Fruit fly (Drosophila melanogaster) whole organism, embryonic: ENCODE data around the gene CG31327.

Experiments
- Awh ChIP-seq: fragments of 200-800 bp; sonication (Bioruptor generic); IDR thresholded peaks from 2 replicates; pipeline ENCODE4, ENCODE4 v1.3.6; 2022; ENCODE audit warnings: missing biosample characterization, missing genetic modification characterization
- BEAF-32 ChIP-seq: fragments of 200-800 bp; sonication (Bioruptor generic); optimal IDR thresholded peaks from 3 replicates; lab custom pipeline; 2017; ENCODE audit warnings: missing biosample characterization, missing genetic modification characterization, mild to moderate bottlenecking, moderate library complexity, missing genetic modification reagents
- BtbVII ChIP-seq: fragments of 200-800 bp; sonication (Bioruptor generic); optimal IDR thresholded peaks from 3 replicates; lab custom pipeline; 2017; ENCODE audit warnings: missing biosample characterization, mild to moderate bottlenecking, missing genetic modification characterization
- CG11696 ChIP-seq: fragments of 200-800 bp; sonication (Bioruptor generic); IDR thresholded peaks from 2 replicates; pipeline ENCODE4 v1.3.6; 2022; ENCODE audit warnings: missing biosample characterization, missing genetic modification characterization
- CG12155 ChIP-seq: fragments of 200-800 bp; sonication (Bioruptor generic); optimal IDR thresholded peaks from 3 replicates; lab custom pipeline; 2016; ENCODE audit warnings: missing biosample characterization, missing genetic modification characterization
- CG13424 ChIP-seq: fragments of 200-800 bp; sonication (Bioruptor generic); optimal IDR thresholded peaks from 2 replicates; lab custom pipeline; 2019; ENCODE audit warnings: missing biosample characterization, mild to moderate bottlenecking, missing genetic modification characterization, moderate library complexity
- CG13624 ChIP-seq: fragments of 200-800 bp; sonication (Bioruptor generic); optimal IDR thresholded peaks from 2 replicates; lab custom pipeline; 2016; ENCODE audit warnings: missing biosample characterization, missing genetic modification characterization
- CG13894 ChIP-seq: fragments of 200-800 bp; sonication (Bioruptor generic); optimal IDR thresholded peaks from 3 replicates; lab custom pipeline; 2018; ENCODE audit warnings: missing biosample characterization, mild to moderate bottlenecking, missing genetic modification characterization, moderate library complexity
- CG1529 ChIP-seq: fragments of 200-800 bp; sonication (Bioruptor generic); optimal IDR thresholded peaks from 3 replicates; lab custom pipeline; 2018; ENCODE audit warnings: missing biosample characterization, missing genetic modification characterization
- CG15514 ChIP-seq: fragments of 200-800 bp; sonication (Bioruptor generic); optimal IDR thresholded peaks from 3 replicates; lab custom pipeline; 2017; ENCODE audit warnings: missing biosample characterization, missing genetic modification characterization, mild to moderate bottlenecking, moderate library complexity, missing genetic modification reagents
- CG1832 ChIP-seq: fragments of 200-800 bp; sonication (Bioruptor generic); optimal IDR thresholded peaks from 2 replicates; lab custom pipeline; 2017; ENCODE audit warnings: missing biosample characterization, mild to moderate bottlenecking, missing genetic modification characterization, inconsistent platforms
- CG31224 ChIP-seq: fragments of 200-800 bp; sonication (Bioruptor generic); IDR thresholded peaks from 2 replicates; pipeline ENCODE4 v1.3.6; 2022; ENCODE audit warnings: missing biosample characterization, missing genetic modification characterization
- CG31388 ChIP-seq: fragments of 200-800 bp; sonication (Bioruptor generic); optimal IDR thresholded peaks from 2 replicates; lab custom pipeline; 2016; ENCODE audit warnings: missing biosample characterization, missing genetic modification characterization
- CG32772 ChIP-seq: fragments of 200-800 bp; sonication (Bioruptor generic); IDR thresholded peaks from 2 replicates; pipeline ENCODE4 v1.3.6; 2022; ENCODE audit warnings: missing biosample characterization, missing genetic modification characterization
- CG3726 ChIP-seq: fragments of 200-800 bp; sonication (Bioruptor generic); IDR thresholded peaks from 3 replicates; pipeline ENCODE4, ENCODE4 v1.3.6; 2022; ENCODE audit warnings: missing biosample characterization, missing genetic modification characterization
- CG4360 ChIP-seq: fragments of 200-800 bp; sonication (Bioruptor generic); IDR thresholded peaks from 2 replicates; pipeline ENCODE4 v1.3.6; 2022; ENCODE audit warnings: missing biosample characterization, missing genetic modification characterization
- Deaf1 ChIP-seq: fragments of 200-800 bp; optimal IDR thresholded peaks from 3 replicates; lab custom pipeline; 2019; ENCODE audit warnings: missing biosample characterization, mild to moderate bottlenecking, missing genetic modification characterization, moderate library complexity
- Dek ChIP-seq: fragments of 200-800 bp; sonication (Bioruptor generic); optimal IDR thresholded peaks from 3 replicates; lab custom pipeline; 2019; ENCODE audit warnings: missing biosample characterization, mild to moderate bottlenecking, missing genetic modification characterization, moderate library complexity
- Drgx ChIP-seq: fragments of 200-800 bp; sonication (Bioruptor generic); IDR thresholded peaks from 2 replicates; pipeline ENCODE4 v1.3.6; 2022; ENCODE audit warnings: missing biosample characterization, missing genetic modification characterization
- Ets65A ChIP-seq: fragments of 200-800 bp; sonication (Bioruptor generic); peaks from one replicate; lab custom pipeline; 2016; ENCODE audit warnings: missing biosample characterization, missing genetic modification characterization
- Ets97D ChIP-seq: fragments of 200-800 bp; sonication (Bioruptor generic); optimal IDR thresholded peaks from 3 replicates; lab custom pipeline; 2016; ENCODE audit warnings: missing biosample characterization, missing genetic modification characterization
- Gsc ChIP-seq: fragments of 200-800 bp; sonication (Bioruptor generic); IDR thresholded peaks from 2 replicates; pipeline ENCODE4 v1.3.6; 2022; ENCODE audit warnings: missing biosample characterization, missing genetic modification characterization
- H15 ChIP-seq: fragments of 200-800 bp; sonication (Bioruptor generic); IDR thresholded peaks from 3 replicates; pipeline ENCODE4 v1.3.6; 2022; ENCODE audit warnings: missing biosample characterization, missing genetic modification characterization
- HLH3B ChIP-seq: fragments of 200-800 bp; sonication (Bioruptor generic); IDR thresholded peaks from 2 replicates; pipeline ENCODE4 v1.3.6; 2022; ENCODE audit warnings: missing biosample characterization, missing genetic modification characterization
- MESR4 ChIP-seq: fragments of 200-800 bp; sonication (Bioruptor generic); optimal IDR thresholded peaks from 2 replicates; lab custom pipeline; 2018; ENCODE audit warnings: missing biosample characterization, mild to moderate bottlenecking, missing genetic modification characterization, moderate library complexity
- Myb ChIP-seq: fragments of 200-800 bp; sonication (Bioruptor generic); optimal IDR thresholded peaks from 2 replicates; lab custom pipeline; 2016; ENCODE audit warnings: missing biosample characterization, missing genetic modification characterization
- Sox102F ChIP-seq: fragments of 200-800 bp; sonication (Bioruptor generic); optimal IDR thresholded peaks from 2 replicates; lab custom pipeline; 2018; ENCODE audit warnings: missing biosample characterization, mild to moderate bottlenecking, missing genetic modification characterization, moderate library complexity
- Xbp1 ChIP-seq: fragments of 200-800 bp; sonication (Bioruptor generic); optimal IDR thresholded peaks from 3 replicates; lab custom pipeline; 2016; ENCODE audit warnings: missing biosample characterization, mild to moderate bottlenecking, missing genetic modification characterization
- Xrp1 ChIP-seq: fragments of 200-800 bp; sonication (Bioruptor generic); IDR thresholded peaks from 2 replicates; pipeline ENCODE4 v1.3.6; 2022; ENCODE audit warnings: missing biosample characterization, missing genetic modification characterization
- al ChIP-seq: fragments of 200-800 bp; sonication (Bioruptor generic); IDR thresholded peaks from 2 replicates; pipeline ENCODE4 v1.3.6; 2022; ENCODE audit warnings: missing biosample characterization, missing genetic modification characterization
- bab2 ChIP-seq: fragments of 200-800 bp; sonication (Bioruptor generic); optimal IDR thresholded peaks from 2 replicates; lab custom pipeline; 2016; ENCODE audit warnings: missing biosample characterization, missing genetic modification characterization
- bbx ChIP-seq: fragments of 200-800 bp; sonication (Bioruptor generic); IDR thresholded peaks from 2 replicates; pipeline ENCODE4 v1.3.6; 2022; ENCODE audit warnings: missing biosample characterization, missing genetic modification characterization; ENCODE audit not compliant: partially characterized antibody
- dan ChIP-seq: fragments of 200-800 bp; sonication (Bioruptor generic); IDR thresholded peaks from 2 replicates; pipeline ENCODE4 v1.3.6; 2022; ENCODE audit warnings: missing biosample characterization, missing genetic modification characterization
- ewg ChIP-seq: fragments of 200-800 bp; sonication (Bioruptor generic); optimal IDR thresholded peaks from 3 replicates; lab custom pipeline; 2017; ENCODE audit warnings: mild to moderate bottlenecking, missing biosample characterization, missing genetic modification reagents, missing genetic modification characterization
- gcm ChIP-seq: fragments of 200-800 bp; sonication (Bioruptor generic); optimal IDR thresholded peaks from 2 replicates; lab custom pipeline; 2019; ENCODE audit warnings: missing biosample characterization, mild to moderate bottlenecking, missing genetic modification characterization, moderate library complexity
- gcm2 ChIP-seq: fragments of 200-800 bp; sonication (Bioruptor generic); optimal IDR thresholded peaks from 2 replicates; lab custom pipeline; 2016; ENCODE audit warnings: missing biosample characterization, missing genetic modification characterization
- grau ChIP-seq: fragments of 200-800 bp; optimal IDR thresholded peaks from 3 replicates; lab custom pipeline; 2019; ENCODE audit warnings: missing biosample characterization, mild to moderate bottlenecking, missing genetic modification characterization, moderate library complexity
- hbn ChIP-seq: fragments of 200-800 bp; sonication (Bioruptor generic); IDR thresholded peaks from 2 replicates; pipeline ENCODE4 v1.3.6; 2022; ENCODE audit warnings: missing biosample characterization, missing genetic modification characterization; ENCODE audit not compliant: partially characterized antibody
- hth ChIP-seq: fragments of >200 bp; optimal IDR thresholded peaks from 2 replicates; lab custom pipeline; 2017; ENCODE audit warnings: inconsistent platforms
- insv ChIP-seq, 2 experiments: fragments of 200-800 bp; sonication (Bioruptor generic); optimal IDR thresholded peaks; 3 replicates each; lab custom pipeline; 2016 to 2018; ENCODE audit warnings: missing biosample characterization in 2 of 2, missing genetic modification characterization in 2 of 2
- jumu ChIP-seq: fragments of 200-800 bp; sonication (Bioruptor generic); optimal IDR thresholded peaks from 3 replicates; lab custom pipeline; 2016; ENCODE audit warnings: missing biosample characterization, missing genetic modification characterization
- kah ChIP-seq: fragments of 200-800 bp; sonication (Bioruptor generic); optimal IDR thresholded peaks from 2 replicates; lab custom pipeline; 2018; ENCODE audit warnings: missing biosample characterization, mild to moderate bottlenecking, missing genetic modification characterization
- org-1 ChIP-seq: fragments of 200-800 bp; sonication (Bioruptor generic); optimal IDR thresholded peaks from 2 replicates; lab custom pipeline; 2017; ENCODE audit warnings: missing biosample characterization, missing genetic modification characterization
- pho ChIP-seq: fragments of 200-800 bp; sonication (Bioruptor generic); optimal IDR thresholded peaks from 2 replicates; lab custom pipeline; 2016; ENCODE audit warnings: missing biosample characterization, missing genetic modification characterization
- pum ChIP-seq: fragments of 200-800 bp; sonication (Bioruptor generic); optimal IDR thresholded peaks from 2 replicates; lab custom pipeline; 2016; ENCODE audit warnings: missing biosample characterization, missing genetic modification characterization
- pzg ChIP-seq: fragments of 200-800 bp; sonication (Bioruptor generic); optimal IDR thresholded peaks from 3 replicates; lab custom pipeline; 2018; ENCODE audit warnings: missing biosample characterization, mild to moderate bottlenecking, missing genetic modification characterization, moderate library complexity
- sr ChIP-seq: fragments of 200-800 bp; sonication (Bioruptor generic); IDR thresholded peaks from 3 replicates; pipeline ENCODE4 v1.3.6; 2022; ENCODE audit warnings: missing biosample characterization, missing genetic modification characterization
- stc ChIP-seq: fragments of 200-800 bp; sonication (Bioruptor generic); IDR thresholded peaks from 2 replicates; pipeline ENCODE4 v1.3.6; 2022; ENCODE audit warnings: missing biosample characterization, missing genetic modification characterization
- wdn ChIP-seq: fragments of 200-800 bp; sonication (Bioruptor generic); IDR thresholded peaks from 2 replicates; pipeline ENCODE4 v1.3.6; 2022; ENCODE audit warnings: missing biosample characterization, missing genetic modification characterization
- z ChIP-seq: fragments of 200-800 bp; sonication (Bioruptor generic); IDR thresholded peaks from 3 replicates; pipeline ENCODE4 v1.3.6; 2022; ENCODE audit warnings: missing biosample characterization, missing genetic modification characterization
- zf30C ChIP-seq: fragments of 200-800 bp; sonication (Bioruptor generic); optimal IDR thresholded peaks from 3 replicates; lab custom pipeline; 2018; ENCODE audit warnings: missing biosample characterization, mild to moderate bottlenecking, missing genetic modification characterization

CG31327 gene

dm6 chr3R:14122347-14122812 lies 37.7 kb downstream of the CG31327 start, which contains the start of the genes Abi and twf (continued):
- TF ChIP-seq gcm (GFP tag; lab: Kevin White, UChicago) (peak; percentile 47), gcm2 (GFP tag; lab: Kevin White, UChicago) (no peak), Drgx (GFP tag; lab: Robert Waterston, UW) (0 out of 2 replicates have a peak, but pooled peaks have one; percentile 19), zf30C (no peak), CG15514 (GFP tag; lab: Kevin White, UChicago) (peak; percentile 62), dan (GFP tag; lab: Robert Waterston, UW) (no peak), MESR4 (GFP tag; lab: Kevin White, UChicago) (peak; percentile 24), hbn (GFP tag; lab: Robert Waterston, UW) (no peak), grau (tag; lab: Kevin White, UChicago) (peak; percentile 57), CG4360 (GFP tag; lab: Robert Waterston, UW) (no peak), CG1529 (GFP tag; lab: Kevin White, UChicago) (peak; percentile 4), Dek (tag; lab: Kevin White, UChicago) (peak; percentile 38), org-1 (GFP tag; lab: Kevin White, UChicago) (no peak), insv (GFP tag; optimal IDR thresholded peaks at IDR 0.05; lab: Kevin White, UChicago) (peak in 1 of 2 experiments; percentile 79), Ets97D (GFP tag; lab: Kevin White, UChicago) (peak; percentile 63), Ets65A (GFP tag; lab: Kevin White, UChicago) (peak; percentile 80), Myb (GFP tag; lab: Kevin White, UChicago) (peak; percentile 34), CG3726 (0 out of 3 replicates have a peak, but pooled peaks have one; percentile 38), Awh (GFP tag; lab: Robert Waterston, UW) (peak; percentile 28; the same call in 1 of the 2 replicates), hth (lab: Kevin White, UChicago) (no peak), CG13894 (peak; percentile 54), pho (peak; percentile 46), bbx (GFP tag; lab: Robert Waterston, UW) (no peak), CG13424 (tag; lab: Kevin White, UChicago) (peak; percentile 67), CG32772 (GFP tag; lab: Robert Waterston, UW) (peak; percentile 39), Deaf1 (tag; lab: Kevin White, UChicago) (peak; percentile 5), Gsc (GFP tag; lab: Robert Waterston, UW) (no peak), Xrp1 (GFP tag; lab: Robert Waterston, UW) (peak; percentile 72; the same call in 1 of the 2 replicates), Sox102F (GFP tag; lab: Kevin White, UChicago) (peak; percentile 63), H15 (no peak; the same call in 2 of the 3 replicates), al (GFP tag; lab: Robert Waterston, UW) (0 out of 2 replicates have a peak, but pooled peaks have one; percentile 41), BtbVII (GFP tag; lab: Kevin White, UChicago) (peak; percentile 6), pum (GFP tag; lab: Kevin White, UChicago) (peak; percentile 45), CG12155 (peak; percentile 80), CG31388 (GFP tag; lab: Kevin White, UChicago) (peak; percentile 7), bab2 (GFP tag; lab: Kevin White, UChicago) (peak; percentile 34), CG11696 (GFP tag; lab: Robert Waterston, UW) (no peak), HLH3B (GFP tag; lab: Robert Waterston, UW) (peak; percentile 45), sr (GFP tag; lab: Robert Waterston, UW) (no peak), BEAF-32 (GFP tag; lab: Kevin White, UChicago) (peak; percentile 34), jumu (GFP tag; lab: Kevin White, UChicago) (peak; percentile 51), pzg (peak; percentile 52), kah (GFP tag; lab: Kevin White, UChicago) (no peak), ewg (GFP tag; lab: Kevin White, UChicago) (peak; percentile 50), CG31224 (peak; percentile 33; the same call in 1 of the 2 replicates), z (GFP tag; lab: Robert Waterston, UW) (no peak), CG1832 (GFP tag; lab: Kevin White, UChicago) (no peak), wdn (GFP tag; lab: Robert Waterston, UW) (peak; percentile 32; the same call in 1 of the 2 replicates), Xbp1 (GFP tag; lab: Kevin White, UChicago) (peak; percentile 79), CG13624 (GFP tag; lab: Kevin White, UChicago) (peak; percentile 39), stc (peak; percentile 60; the same call in 1 of the 2 replicates)
